Fruit fly (Drosophila melanogaster) whole organism, embryonic: ENCODE measurements around the gene CG2691.
A peak's percentile ranks its signal among the peaks of the same experiment; 100 is the strongest.

Experiments used
- Atf3 ChIP-seq: fragments of 200-800 bp; sonication (Bioruptor generic); optimal IDR thresholded peaks from 3 replicates; lab custom pipeline; 2016; ENCODE audit warnings: missing biosample characterization, missing genetic modification characterization
- Bdp1 ChIP-seq: fragments of 200-800 bp; sonication (Bioruptor generic); optimal IDR thresholded peaks from 3 replicates; lab custom pipeline; 2016; ENCODE audit warnings: missing biosample characterization, missing genetic modification characterization
- CG12155 ChIP-seq: fragments of 200-800 bp; sonication (Bioruptor generic); optimal IDR thresholded peaks from 3 replicates; lab custom pipeline; 2016; ENCODE audit warnings: missing biosample characterization, missing genetic modification characterization
- CG13287 ChIP-seq: fragments of 200-800 bp; sonication (Bioruptor generic); IDR thresholded peaks from 2 replicates; pipeline ENCODE4 v1.3.6; 2022; ENCODE audit warnings: missing biosample characterization, missing genetic modification characterization; ENCODE audit not compliant: partially characterized antibody
- CG13624 ChIP-seq: fragments of 200-800 bp; sonication (Bioruptor generic); optimal IDR thresholded peaks from 2 replicates; lab custom pipeline; 2016; ENCODE audit warnings: missing biosample characterization, missing genetic modification characterization
- CG13775 ChIP-seq: fragments of 200-800 bp; sonication (Bioruptor generic); optimal IDR thresholded peaks from 3 replicates; lab custom pipeline; 2017; ENCODE audit warnings: missing biosample characterization, mild to moderate bottlenecking, missing genetic modification characterization
- CG14050 ChIP-seq: fragments of 200-800 bp; sonication (Bioruptor generic); IDR thresholded peaks from 3 replicates; pipeline ENCODE4 v1.3.6; 2022; ENCODE audit warnings: missing biosample characterization, missing genetic modification characterization
- CG18619 ChIP-seq: fragments of 200-800 bp; sonication (Bioruptor generic); optimal IDR thresholded peaks from 3 replicates; lab custom pipeline; 2017; ENCODE audit warnings: missing biosample characterization, mild to moderate bottlenecking, missing genetic modification characterization
- CG30403 ChIP-seq: fragments of 200-800 bp; sonication (Bioruptor generic); optimal IDR thresholded peaks from 3 replicates; lab custom pipeline; 2016; ENCODE audit warnings: missing biosample characterization, missing genetic modification characterization
- CG31365 ChIP-seq: fragments of 200-800 bp; sonication (Bioruptor generic); optimal IDR thresholded peaks from 2 replicates; lab custom pipeline; 2018; ENCODE audit warnings: missing biosample characterization, mild to moderate bottlenecking, missing genetic modification characterization
- CG31441 ChIP-seq: fragments of 200-800 bp; sonication (Bioruptor generic); IDR thresholded peaks from 2 replicates; pipeline ENCODE4 v1.3.6; 2022; ENCODE audit warnings: missing biosample characterization, missing genetic modification characterization
- CG34376 ChIP-seq: fragments of 200-800 bp; sonication (Bioruptor generic); optimal IDR thresholded peaks from 2 replicates; lab custom pipeline; 2018; ENCODE audit warnings: missing biosample characterization, mild to moderate bottlenecking, missing genetic modification characterization
- CG3838 ChIP-seq: fragments of 200-800 bp; sonication (Bioruptor generic); optimal IDR thresholded peaks from 3 replicates; lab custom pipeline; 2016; ENCODE audit warnings: missing biosample characterization, missing genetic modification characterization
- CG6683 ChIP-seq: fragments of 200-800 bp; sonication (Bioruptor generic); optimal IDR thresholded peaks from 2 replicates; lab custom pipeline; 2017; ENCODE audit warnings: missing biosample characterization, mild to moderate bottlenecking, missing genetic modification characterization, missing genetic modification reagents
- CG6813 ChIP-seq: fragments of 200-800 bp; sonication (Bioruptor generic); optimal IDR thresholded peaks from 2 replicates; lab custom pipeline; 2017; ENCODE audit warnings: missing biosample characterization, missing genetic modification characterization, mild to moderate bottlenecking, moderate library complexity, missing genetic modification reagents
- CG8281 ChIP-seq: fragments of 200-800 bp; sonication (Bioruptor generic); optimal IDR thresholded peaks from 2 replicates; lab custom pipeline; 2018; ENCODE audit warnings: missing biosample characterization, mild to moderate bottlenecking, missing genetic modification characterization, moderate library complexity
- CG8388 ChIP-seq: fragments of 200-800 bp; sonication (Bioruptor generic); optimal IDR thresholded peaks from 2 replicates; lab custom pipeline; 2019; ENCODE audit warnings: missing biosample characterization, mild to moderate bottlenecking, missing genetic modification characterization, moderate library complexity
- D19B ChIP-seq: fragments of 200-800 bp; sonication (Bioruptor generic); optimal IDR thresholded peaks from 2 replicates; lab custom pipeline; 2017; ENCODE audit warnings: missing biosample characterization, mild to moderate bottlenecking, missing genetic modification characterization
- Dll ChIP-seq: fragments of 200-800 bp; sonication (Bioruptor generic); IDR thresholded peaks from 4 replicates; pipeline ENCODE4 v1.3.6; 2022; ENCODE audit warnings: missing biosample characterization, missing genetic modification characterization; ENCODE audit not compliant: partially characterized antibody
- E2f1 ChIP-seq: fragments of 200-800 bp; sonication (Bioruptor generic); IDR thresholded peaks from 2 replicates; pipeline ENCODE4 v1.3.6; 2022; ENCODE audit warnings: missing biosample characterization, missing genetic modification characterization
- Ets65A ChIP-seq: fragments of 200-800 bp; sonication (Bioruptor generic); peaks from one replicate; lab custom pipeline; 2016; ENCODE audit warnings: missing biosample characterization, missing genetic modification characterization
- Gug ChIP-seq: fragments of 200-800 bp; sonication (Bioruptor generic); IDR thresholded peaks from 4 replicates; pipeline ENCODE4 v1.3.6; 2022; ENCODE audit warnings: missing biosample characterization, missing genetic modification characterization
- HHEX ChIP-seq: fragments of 200-800 bp; sonication (Bioruptor generic); optimal IDR thresholded peaks from 3 replicates; lab custom pipeline; 2017; ENCODE audit warnings: missing biosample characterization, mild to moderate bottlenecking, missing genetic modification characterization, missing genetic modification reagents
- HLH4C ChIP-seq: fragments of 200-800 bp; sonication (Bioruptor generic); IDR thresholded peaks from 3 replicates; pipeline ENCODE4 v1.3.6; 2022; ENCODE audit warnings: missing biosample characterization, missing genetic modification characterization; ENCODE audit not compliant: partially characterized antibody
- Hr39 ChIP-seq: fragments of >200 bp; optimal IDR thresholded peaks from 2 replicates; lab custom pipeline; 2017
- Mrtf ChIP-seq: fragments of 200-800 bp; sonication (Bioruptor generic); IDR thresholded peaks from 3 replicates; pipeline ENCODE4 v1.3.6; 2022; ENCODE audit warnings: missing biosample characterization, missing genetic modification characterization
- Neu2 ChIP-seq: fragments of 200-800 bp; sonication (Bioruptor generic); optimal IDR thresholded peaks from 3 replicates; lab custom pipeline; 2016; ENCODE audit warnings: missing biosample characterization, missing genetic modification characterization, borderline replicate concordance
- Nf-YB ChIP-seq: fragments of 200-800 bp; sonication (Bioruptor generic); optimal IDR thresholded peaks from 3 replicates; lab custom pipeline; 2019; ENCODE audit warnings: missing biosample characterization, mild to moderate bottlenecking, missing genetic modification characterization, moderate library complexity
- Opbp ChIP-seq: fragments of 200-800 bp; sonication (Bioruptor generic); IDR thresholded peaks from 3 replicates; pipeline ENCODE4 v1.3.6; 2022; ENCODE audit warnings: missing biosample characterization, missing genetic modification characterization; ENCODE audit not compliant: partially characterized antibody
- PHDP ChIP-seq: fragments of 200-800 bp; sonication (Bioruptor generic); optimal IDR thresholded peaks from 3 replicates; lab custom pipeline; 2018; ENCODE audit warnings: missing biosample characterization, mild to moderate bottlenecking, missing genetic modification characterization, moderate library complexity
- Ravus ChIP-seq: fragments of 200-800 bp; sonication (Bioruptor generic); IDR thresholded peaks from 2 replicates; pipeline ENCODE4 v1.3.6; 2022; ENCODE audit warnings: missing biosample characterization, missing genetic modification characterization
- Rfx ChIP-seq: fragments of 200-800 bp; sonication (Bioruptor generic); IDR thresholded peaks from 2 replicates; pipeline ENCODE4 v1.3.6; 2022; ENCODE audit warnings: missing biosample characterization, missing genetic modification characterization
- Scr ChIP-seq: fragments of 200-800 bp; sonication (Bioruptor generic); IDR thresholded peaks from 2 replicates; pipeline ENCODE4 v1.3.6; 2022; ENCODE audit warnings: missing biosample characterization, missing genetic modification characterization; ENCODE audit not compliant: partially characterized antibody
- Sox102F ChIP-seq: fragments of 200-800 bp; sonication (Bioruptor generic); optimal IDR thresholded peaks from 2 replicates; lab custom pipeline; 2018; ENCODE audit warnings: missing biosample characterization, mild to moderate bottlenecking, missing genetic modification characterization, moderate library complexity
- Taf1 ChIP-seq: fragments of 200-800 bp; sonication (Bioruptor generic); IDR thresholded peaks from 2 replicates; pipeline ENCODE4 v1.3.6; 2022; ENCODE audit warnings: missing biosample characterization, missing genetic modification characterization
- ab ChIP-seq: fragments of 200-800 bp; sonication (Bioruptor generic); optimal IDR thresholded peaks from 2 replicates; lab custom pipeline; 2016; ENCODE audit warnings: missing biosample characterization, missing genetic modification characterization
- bsh ChIP-seq, 2 experiments: fragments of 200-800 bp; sonication (Bioruptor generic); optimal IDR thresholded peaks; 2 replicates each; lab custom pipeline; 2017 to 2018; ENCODE audit warnings: mild to moderate bottlenecking in 2 of 2, missing biosample characterization in 2 of 2, missing genetic modification characterization in 2 of 2, moderate library complexity in 1 of 2
- btn ChIP-seq: fragments of 200-800 bp; sonication (Bioruptor generic); optimal IDR thresholded peaks from 2 replicates; lab custom pipeline; 2016; ENCODE audit warnings: missing biosample characterization, missing genetic modification characterization
- cato ChIP-seq: fragments of 200-800 bp; sonication (Bioruptor generic); optimal IDR thresholded peaks from 2 replicates; lab custom pipeline; 2016; ENCODE audit warnings: missing biosample characterization, missing genetic modification characterization, borderline replicate concordance
- chn ChIP-seq: fragments of 200-800 bp; sonication (Bioruptor generic); optimal IDR thresholded peaks from 2 replicates; lab custom pipeline; 2016; ENCODE audit warnings: missing biosample characterization, missing genetic modification characterization
- hkb ChIP-seq, 2 experiments: fragments of 200-800 bp in 1 of 2; fragments of >200 bp in 1 of 2; sonication (Bioruptor generic) in 1 of 2; IDR thresholded peaks in 1 of 2; optimal IDR thresholded peaks in 1 of 2; 2 replicates each; pipeline versions ENCODE4 v1.3.6 to Lab custom; 2017 to 2022; ENCODE audit warnings: missing biosample characterization in 1 of 2, missing genetic modification characterization in 1 of 2
- kay ChIP-seq: fragments of 200-800 bp; sonication (Bioruptor generic); optimal IDR thresholded peaks from 2 replicates; lab custom pipeline; 2016; ENCODE audit warnings: missing biosample characterization, missing genetic modification characterization
- nau ChIP-seq: fragments of 200-800 bp; sonication (Bioruptor generic); optimal IDR thresholded peaks from 3 replicates; lab custom pipeline; 2017; ENCODE audit warnings: missing biosample characterization, mild to moderate bottlenecking, missing genetic modification characterization, missing genetic modification reagents
- pita ChIP-seq: fragments of 200-800 bp; sonication (Bioruptor generic); optimal IDR thresholded peaks from 2 replicates; lab custom pipeline; 2017; ENCODE audit warnings: missing biosample characterization, mild to moderate bottlenecking, missing genetic modification characterization
- psq ChIP-seq: fragments of 200-800 bp; sonication (Bioruptor generic); optimal IDR thresholded peaks from 2 replicates; lab custom pipeline; 2017; ENCODE audit warnings: missing biosample characterization, missing genetic modification characterization
- sens ChIP-seq: fragments of 200-800 bp; sonication (Bioruptor generic); peaks from one replicate; lab custom pipeline; 2016; ENCODE audit warnings: missing biosample characterization, missing genetic modification characterization
- tna ChIP-seq: fragments of 200-800 bp; sonication (Bioruptor generic); IDR thresholded peaks from 2 replicates; pipeline ENCODE4 v1.3.6; 2022; ENCODE audit warnings: missing biosample characterization, missing genetic modification characterization; ENCODE audit not compliant: partially characterized antibody
- unc-4 ChIP-seq: fragments of 200-800 bp; sonication (Bioruptor generic); IDR thresholded peaks from 2 replicates; pipeline ENCODE4 v1.3.6; 2022; ENCODE audit warnings: missing biosample characterization, missing genetic modification characterization; ENCODE audit not compliant: partially characterized antibody
- zf30C ChIP-seq: fragments of 200-800 bp; sonication (Bioruptor generic); optimal IDR thresholded peaks from 3 replicates; lab custom pipeline; 2018; ENCODE audit warnings: missing biosample characterization, mild to moderate bottlenecking, missing genetic modification characterization

The CG2691 gene

DNA sequence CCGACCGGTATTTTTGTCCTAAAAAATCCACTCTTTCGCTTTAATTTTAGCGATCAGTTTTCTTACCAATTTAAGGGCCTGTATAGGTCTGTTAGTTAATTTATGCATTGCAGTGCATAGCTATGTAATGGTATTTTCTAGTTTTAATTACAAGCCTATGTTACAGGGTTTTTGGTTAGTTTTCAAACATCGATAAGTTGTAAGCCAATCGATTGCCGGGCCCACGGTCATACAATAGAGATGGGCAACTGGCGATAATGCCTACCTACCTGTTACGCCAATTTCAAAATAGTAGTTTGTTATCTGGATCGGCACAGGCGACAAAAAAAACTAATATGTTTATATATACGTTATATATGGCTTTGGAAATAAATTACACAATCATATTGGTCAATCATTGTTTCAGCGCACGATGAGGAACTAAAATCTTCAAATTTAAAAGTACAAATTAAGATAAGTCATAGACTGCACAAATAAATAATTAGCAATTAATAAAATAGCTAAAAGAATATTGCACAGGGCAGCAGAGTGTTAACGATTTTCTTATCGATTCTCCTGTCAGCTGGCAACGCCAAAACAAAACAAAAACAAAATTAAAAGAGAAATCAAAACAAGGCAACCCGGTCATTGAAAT lies 7.7 kb downstream of the CG2691 start, which contains the start of the genes tth and Tango2 (continued):
- TF ChIP-seq Scr (peak; percentile 72), CG30403 (peak; percentile 84), CG18619 (GFP tag; lab: Kevin White, UChicago) (peak; percentile 60), Dll (GFP tag; lab: Robert Waterston, UW) (peak; percentile 71), psq (GFP tag; lab: Kevin White, UChicago) (no peak), CG34376 (peak; percentile 73), Rfx (GFP tag; lab: Robert Waterston, UW) (peak; percentile 81), cato (GFP tag; lab: Kevin White, UChicago) (peak; percentile 8), CG6683 (peak; percentile 17), Nf-YB (GFP tag; lab: Kevin White, UChicago) (peak; percentile 30), HLH4C (GFP tag; lab: Robert Waterston, UW) (peak; percentile 52; the same call in 2 of the 3 replicates), Ets65A (peak; percentile 94), ab (GFP tag; lab: Kevin White, UChicago) (no peak), unc-4 (GFP tag; lab: Robert Waterston, UW) (peak; percentile 61; the same call in 1 of the 2 replicates), CG8388 (GFP tag; lab: Kevin White, UChicago) (peak; percentile 51), kay (GFP tag; lab: Kevin White, UChicago) (peak; percentile 27), CG6813 (no peak), Ravus (GFP tag; lab: Robert Waterston, UW) (no peak), zf30C (no peak), chn (GFP tag; lab: Kevin White, UChicago) (peak; percentile 51), tna (no peak), CG3838 (GFP tag; lab: Kevin White, UChicago) (peak; percentile 38), Opbp (GFP tag; lab: Robert Waterston, UW) (no peak), btn (GFP tag; lab: Kevin White, UChicago) (no peak), Bdp1 (peak; percentile 44), CG31365 (tag; lab: Kevin White, UChicago) (no peak), E2f1 (GFP tag; lab: Robert Waterston, UW) (peak; percentile 67), hkb (optimal IDR thresholded peaks at IDR 0.05; lab: Kevin White, UChicago) (peak; percentile 62), hkb (GFP tag; IDR thresholded peaks at IDR 0.05; lab: Robert Waterston, UW) (peak; percentile 67), Atf3 (peak; percentile 58), Hr39 (lab: Kevin White, UChicago) (no peak), CG13775 (GFP tag; lab: Kevin White, UChicago) (peak; percentile 75), D19B (GFP tag; lab: Kevin White, UChicago) (no peak), sens (GFP tag; lab: Kevin White, UChicago) (peak; percentile 96), pita (GFP tag; lab: Kevin White, UChicago) (no peak), CG13624 (GFP tag; lab: Kevin White, UChicago) (peak; percentile 60), CG13287 (GFP tag; lab: Robert Waterston, UW) (peak; percentile 59), CG14050 (GFP tag; lab: Robert Waterston, UW) (peak; percentile 67), Taf1 (GFP tag; lab: Robert Waterston, UW) (no peak), CG31441 (peak; percentile 66; the same call in 1 of the 2 replicates), HHEX (GFP tag; lab: Kevin White, UChicago) (peak; percentile 60), Sox102F (GFP tag; lab: Kevin White, UChicago) (no peak), Gug (GFP tag; lab: Robert Waterston, UW) (peak; percentile 50; the same call in 2 of the 4 replicates), Mrtf (GFP tag; lab: Robert Waterston, UW) (peak; percentile 73; the same call in 2 of the 3 replicates), CG8281 (no peak), bsh (GFP tag; optimal IDR thresholded peaks at IDR 0.05; lab: Kevin White, UChicago) (peak; percentile 43 to 69), Neu2 (GFP tag; lab: Kevin White, UChicago) (no peak), nau (GFP tag; lab: Kevin White, UChicago) (no peak), CG12155 (GFP tag; lab: Kevin White, UChicago) (peak; percentile 74), PHDP (tag; lab: Kevin White, UChicago) (peak; percentile 76)
